Worm (Caenorhabditis elegans) whole organism, early embryonic: Measurements from ENCODE around the gene ugt-57.

ENCODE experiments used
- F13C5.2 ChIP-seq: sonication (generic microtip); optimal IDR thresholded peaks from 2 replicates; lab custom pipeline; 2017; ENCODE audit warnings: mild to moderate bottlenecking, missing genetic modification characterization, inconsistent platforms, missing compliant biosample characterization
- aly-1 ChIP-seq: sonication (generic microtip); optimal IDR thresholded peaks from 2 replicates; lab custom pipeline; 2016; ENCODE audit warnings: missing genetic modification characterization, missing compliant biosample characterization
- ama-1 ChIP-seq: fragments of 150-350 bp; optimal IDR thresholded peaks from 2 replicates; lab custom pipeline; 2014
- ceh-13 ChIP-seq: fragments of 200-800 bp; sonication (Bioruptor generic); optimal IDR thresholded peaks from 2 replicates; lab custom pipeline; 2018; ENCODE audit warnings: mild to moderate bottlenecking, missing genetic modification characterization, missing compliant biosample characterization
- ceh-36 ChIP-seq: sonication (generic microtip); optimal IDR thresholded peaks from 2 replicates; lab custom pipeline; 2016; ENCODE audit warnings: missing genetic modification characterization, inconsistent platforms, missing compliant biosample characterization
- ets-7 ChIP-seq: sonication (generic microtip); optimal IDR thresholded peaks from 2 replicates; lab custom pipeline; 2016; ENCODE audit warnings: missing genotype, missing genetic modification characterization, missing compliant biosample characterization
- flt-1 ChIP-seq: fragments of 200-800 bp; sonication (Bioruptor generic); IDR thresholded peaks from 2 replicates; pipeline ENCODE4 v1.3.6; 2022; ENCODE audit warnings: missing genetic modification characterization, missing compliant biosample characterization
- hmbx-1 ChIP-seq: sonication (generic microtip); optimal IDR thresholded peaks from 2 replicates; lab custom pipeline; 2016; ENCODE audit warnings: mild to moderate bottlenecking, missing genetic modification characterization, missing compliant biosample characterization
- hnd-1 ChIP-seq: sonication (generic microtip); optimal IDR thresholded peaks from 2 replicates; lab custom pipeline; 2016; ENCODE audit warnings: missing genetic modification characterization, missing compliant biosample characterization
- scrt-1 ChIP-seq: fragments of 200-800 bp; sonication (Bioruptor generic); IDR thresholded peaks from 2 replicates; pipeline ENCODE4 v1.3.6; 2022; ENCODE audit warnings: missing genetic modification characterization, missing compliant biosample characterization
- sea-1 ChIP-seq: fragments of 200-800 bp; sonication (Bioruptor generic); conservative IDR thresholded peaks from 2 replicates; pipeline ENCODE4 v1.3.6; 2022; ENCODE audit warnings: missing genetic modification characterization, missing compliant biosample characterization
- tbx-11 ChIP-seq: fragments of 200-800 bp; sonication (Bioruptor generic); IDR thresholded peaks from 2 replicates; pipeline ENCODE4 v1.3.6; 2022; ENCODE audit warnings: missing genetic modification characterization, missing compliant biosample characterization
- tra-4 ChIP-seq: sonication (generic microtip); optimal IDR thresholded peaks from 2 replicates; lab custom pipeline; 2017; ENCODE audit warnings: missing genetic modification characterization, missing compliant biosample characterization

ce11 chrX:7035937-7036336 is 44.4 kb downstream of the ugt-57 start, which contains the start of gene cest-19:
- TF ChIP-seq aly-1 (no peak), ceh-36 (tag; lab: Kevin White, UChicago) (no peak), ets-7 (tag; lab: Kevin White, UChicago) (no peak), ama-1 (lab: Kevin White, UChicago) (no peak), sea-1 (GFP tag; lab: Robert Waterston, UW) (no peak), hmbx-1 (no peak), flt-1 (no peak), tra-4 (tag; lab: Kevin White, UChicago) (no peak), F13C5.2 (tag; lab: Kevin White, UChicago) (no peak), hnd-1 (tag; lab: Kevin White, UChicago) (no peak), tbx-11 (GFP tag; lab: Robert Waterston, UW) (no peak), scrt-1 (GFP tag; lab: Robert Waterston, UW) (no peak), ceh-13 (GFP tag; lab: Kevin White, UChicago) (no peak)
